Fruit fly (Drosophila melanogaster): ENCODE results near the gene CG17734.
A peak's percentile ranks its signal among the peaks of the same experiment; 100 is the strongest.

DNA sequence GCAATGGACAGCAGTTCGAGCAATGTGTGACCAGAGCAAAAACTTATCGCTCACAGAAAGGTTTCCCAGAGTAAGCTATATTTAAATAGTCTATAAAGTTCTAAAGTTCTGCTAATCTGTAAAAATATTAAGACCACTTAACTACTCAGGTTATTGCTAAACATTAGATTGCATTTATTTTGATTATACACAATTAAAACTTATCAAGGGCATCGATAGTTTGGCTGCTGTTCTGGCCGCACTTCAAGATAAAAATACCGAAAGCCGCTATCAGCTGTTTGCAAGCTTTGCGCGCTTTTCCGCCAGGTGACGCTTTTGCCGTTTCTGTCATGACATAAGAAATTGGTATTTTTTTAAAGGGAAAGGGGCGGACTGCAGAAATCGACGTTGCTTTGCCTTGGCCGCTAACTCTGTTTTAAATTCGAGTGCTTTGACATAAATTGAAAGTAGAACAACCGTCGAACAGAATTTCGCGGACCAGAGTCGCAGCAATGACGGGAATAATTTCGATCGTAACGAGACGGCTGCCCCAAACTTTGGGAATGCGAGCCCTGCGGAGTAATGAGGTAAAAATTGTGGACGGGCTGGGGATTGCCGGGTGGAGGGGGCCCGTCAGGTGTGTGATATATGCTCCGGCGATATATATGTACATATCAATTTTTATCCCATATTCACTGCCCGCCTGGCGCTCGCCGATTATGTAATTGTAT lies at the start of gene CG17734, which contains the start of gene CG5214:
- TF ChIP-seq ind (GFP tag; optimal IDR thresholded peaks at IDR 0.05) (no peak), p53 (GFP tag; optimal IDR thresholded peaks at IDR 0.05) (no peak), Hey (tag; optimal IDR thresholded peaks at IDR 0.05) (no peak), CG15011 (GFP tag; optimal IDR thresholded peaks at IDR 0.05) (no peak), ac (GFP tag; optimal IDR thresholded peaks at IDR 0.05) (no peak), CG1832 (GFP tag; optimal IDR thresholded peaks at IDR 0.05) (no peak), mirr (GFP tag; optimal IDR thresholded peaks at IDR 0.05) (no peak), CG3281 (GFP tag; optimal IDR thresholded peaks at IDR 0.05) (no peak), CG33213 (GFP tag; optimal IDR thresholded peaks at IDR 0.05) (no peak), CG10267 (tag; optimal IDR thresholded peaks at IDR 0.05) (peak; percentile 32), HmgD (GFP tag; optimal IDR thresholded peaks at IDR 0.05) (peak; percentile 53)
